Worm (Caenorhabditis elegans) whole organism, L3 larva: ENCODE measurements around the gene F54B11.5.

Experiments used
- ceh-82 ChIP-seq: fragments of 150-350 bp; optimal IDR thresholded peaks from 2 replicates; lab custom pipeline; 2014; ENCODE audit warnings: missing biosample characterization, missing genetic modification characterization
- egl-27 ChIP-seq: sonication (generic microtip); optimal IDR thresholded peaks from 4 replicates; lab custom pipeline; 2017; ENCODE audit warnings: missing biosample characterization, missing genetic modification reagents, missing genetic modification characterization
- elt-2 ChIP-seq: sonication (generic microtip); optimal IDR thresholded peaks from 2 replicates; lab custom pipeline; 2016; ENCODE audit warnings: missing genetic modification reagents, mild to moderate bottlenecking, missing genetic modification characterization, missing compliant biosample characterization
- fkh-2 ChIP-seq: fragments of 150-350 bp; optimal IDR thresholded peaks from 2 replicates; lab custom pipeline; 2014; ENCODE audit warnings: missing biosample characterization, missing genetic modification reagents, missing genetic modification characterization
- fos-1 ChIP-seq: fragments of 150-350 bp; optimal IDR thresholded peaks from 2 replicates; lab custom pipeline; 2014; ENCODE audit warnings: missing biosample characterization, missing genetic modification characterization
- nhr-12 ChIP-seq: fragments of 150-350 bp; optimal IDR thresholded peaks from 2 replicates; lab custom pipeline; 2014; ENCODE audit warnings: missing biosample characterization, missing genetic modification characterization
- nhr-23 ChIP-seq: fragments of 150-350 bp; optimal IDR thresholded peaks from 2 replicates; lab custom pipeline; 2014; ENCODE audit warnings: missing biosample characterization, missing genetic modification reagents, missing genetic modification characterization
- nhr-25 ChIP-seq: sonication (generic microtip); optimal IDR thresholded peaks from 2 replicates; lab custom pipeline; 2017; ENCODE audit warnings: missing biosample characterization, missing genetic modification characterization
- nhr-77 ChIP-seq: fragments of 150-350 bp; optimal IDR thresholded peaks from 2 replicates; lab custom pipeline; 2014; ENCODE audit warnings: missing biosample characterization, missing genetic modification characterization
- pqm-1 ChIP-seq: fragments of 150-350 bp; optimal IDR thresholded peaks from 2 replicates; lab custom pipeline; 2017; ENCODE audit warnings: missing biosample characterization, missing genetic modification characterization, inconsistent platforms
- sea-2 ChIP-seq: fragments of 150-350 bp; sonication (generic microtip); optimal IDR thresholded peaks from 4 replicates; lab custom pipeline; 2014; ENCODE audit warnings: missing biosample characterization, missing genetic modification reagents, missing genetic modification characterization
- tbx-2 ChIP-seq: sonication (generic microtip); optimal IDR thresholded peaks from 2 replicates; lab custom pipeline; 2016; ENCODE audit warnings: mild to moderate bottlenecking, missing genetic modification characterization, missing compliant biosample characterization
- unc-62 ChIP-seq: fragments of 150-350 bp; sonication (generic microtip); optimal IDR thresholded peaks from 4 replicates; lab custom pipeline; 2014; ENCODE audit warnings: missing biosample characterization, missing genetic modification reagents, missing genetic modification characterization
- zag-1 ChIP-seq: fragments of 150-350 bp; optimal IDR thresholded peaks from 2 replicates; lab custom pipeline; 2014; ENCODE audit warnings: missing biosample characterization, missing genetic modification characterization

- TF ChIP-seq nhr-25 (tag; lab: Kevin White, UChicago): no peak
- no peak for TF ChIP-seq nhr-77
- no peak for TF ChIP-seq zag-1
- TF ChIP-seq fos-1 (tag; lab: Kevin White, UChicago): no peak
- TF ChIP-seq nhr-12: no peak
- no peak for TF ChIP-seq nhr-23
- TF ChIP-seq fkh-2 (tag; lab: Kevin White, UChicago): no peak
- TF ChIP-seq egl-27 (tag; lab: Kevin White, UChicago): no peak
- TF ChIP-seq elt-2 (tag; lab: Kevin White, UChicago): no peak
- no peak for TF ChIP-seq ceh-82 (tag; lab: Kevin White, UChicago)
- TF ChIP-seq pqm-1: no peak
- TF ChIP-seq tbx-2 (tag; lab: Kevin White, UChicago): no peak
- TF ChIP-seq unc-62: no peak
- no peak for TF ChIP-seq sea-2 (GFP tag; lab: Kevin White, UChicago)
These were observed 4.7 kb downstream of the F54B11.5 start, which contains the start of gene col-44 for ce11 chrX:13591175-13591574.
